Fruit fly (Drosophila melanogaster) whole organism, wandering third instar larva: Measurements from ENCODE around the gene wtrw.
A peak's percentile ranks its signal among the peaks of the same experiment; 100 is the strongest.

Source experiments
- Abd-B ChIP-seq: fragments of >200 bp; optimal IDR thresholded peaks from 2 replicates; lab custom pipeline; 2017; ENCODE audit warnings: missing biosample characterization, missing genetic modification characterization
- CG32264 ChIP-seq: fragments of 200-800 bp; sonication (Bioruptor generic); optimal IDR thresholded peaks from 2 replicates; lab custom pipeline; 2016; ENCODE audit warnings: missing biosample characterization, missing genetic modification characterization
- CG9705 ChIP-seq: fragments of 200-800 bp; sonication (Bioruptor generic); optimal IDR thresholded peaks from 2 replicates; lab custom pipeline; 2018; ENCODE audit warnings: missing biosample characterization, mild to moderate bottlenecking, missing genetic modification characterization
- CrebA ChIP-seq: fragments of 200-800 bp; sonication (Bioruptor generic); optimal IDR thresholded peaks from 2 replicates; lab custom pipeline; 2016; ENCODE audit warnings: missing biosample characterization, mild to moderate bottlenecking, missing genetic modification characterization, borderline replicate concordance
- Dfd ChIP-seq: fragments of >200 bp; optimal IDR thresholded peaks from 2 replicates; lab custom pipeline; 2017; ENCODE audit warnings: missing biosample characterization, missing genetic modification characterization
- Dif ChIP-seq: fragments of 200-275, 200-300 bp; sonication (Bioruptor generic); optimal IDR thresholded peaks from 2 replicates; lab custom pipeline; 2018; ENCODE audit warnings: missing biosample characterization, missing genetic modification characterization; ENCODE audit not compliant: partially characterized antibody
- GATAd ChIP-seq: sonication (Bioruptor generic); optimal IDR thresholded peaks from 2 replicates; lab custom pipeline; 2016; ENCODE audit warnings: missing biosample characterization, missing genetic modification characterization
- HLH106 ChIP-seq: fragments of 200-800 bp; optimal IDR thresholded peaks from 3 replicates; lab custom pipeline; 2019; ENCODE audit warnings: missing biosample characterization, mild to moderate bottlenecking, missing genetic modification characterization, moderate library complexity
- Hnf4 ChIP-seq: fragments of 200-800 bp; sonication (Bioruptor generic); optimal IDR thresholded peaks from 2 replicates; lab custom pipeline; 2016; ENCODE audit warnings: missing biosample characterization, mild to moderate bottlenecking, missing genetic modification characterization
- Hr78 ChIP-seq: fragments of >200 bp; optimal IDR thresholded peaks from 2 replicates; lab custom pipeline; 2017; ENCODE audit warnings: missing biosample characterization, missing genetic modification characterization
- Hr83 ChIP-seq: fragments of 200-300 bp; sonication (Bioruptor generic); optimal IDR thresholded peaks from 2 replicates; lab custom pipeline; 2016; ENCODE audit warnings: missing biosample characterization, mild to moderate bottlenecking, missing genetic modification characterization, moderate library complexity; ENCODE audit not compliant: poor library complexity, severe bottlenecking
- Jra ChIP-seq: sonication (Bioruptor generic); optimal IDR thresholded peaks from 2 replicates; lab custom pipeline; 2016; ENCODE audit warnings: missing biosample characterization, missing genetic modification characterization
- Mio ChIP-seq: sonication (Bioruptor generic); optimal IDR thresholded peaks from 2 replicates; lab custom pipeline; 2016; ENCODE audit warnings: missing biosample characterization, missing genetic modification characterization
- Myc ChIP-seq: fragments of >200 bp; optimal IDR thresholded peaks from 2 replicates; lab custom pipeline; 2017
- N ChIP-seq: fragments of >200 bp; optimal IDR thresholded peaks from 2 replicates; lab custom pipeline; 2018; ENCODE audit warnings: missing biosample characterization, missing external identifiers, missing genetic modification characterization
- OdsH ChIP-seq: fragments of 200-800 bp; sonication (Bioruptor generic); optimal IDR thresholded peaks from 2 replicates; lab custom pipeline; 2016; ENCODE audit warnings: missing biosample characterization, mild to moderate bottlenecking, missing genetic modification characterization
- Rel ChIP-seq, 2 experiments: fragments of 200-800 bp; sonication (Bioruptor generic) in 1 of 2; optimal IDR thresholded peaks; 2 replicates in 1 of 2; 3 replicates in 1 of 2; lab custom pipeline; 2016 to 2019; ENCODE audit warnings: mild to moderate bottlenecking in 2 of 2, missing biosample characterization in 2 of 2, missing genetic modification characterization in 2 of 2, moderate library complexity in 1 of 2
- Sp1 ChIP-seq: fragments of 200-800 bp; sonication (Bioruptor generic); optimal IDR thresholded peaks from 3 replicates; lab custom pipeline; 2019; ENCODE audit warnings: missing biosample characterization, mild to moderate bottlenecking, missing genetic modification characterization, moderate library complexity
- Vsx2 ChIP-seq: fragments of 200-300, 225-300 bp; sonication (Bioruptor generic); optimal IDR thresholded peaks from 2 replicates; lab custom pipeline; 2018; ENCODE audit warnings: missing biosample characterization, missing genetic modification characterization; ENCODE audit not compliant: partially characterized antibody
- br ChIP-seq: fragments of 200-800 bp; sonication (Bioruptor generic); optimal IDR thresholded peaks from 2 replicates; lab custom pipeline; 2016; ENCODE audit warnings: missing biosample characterization, missing genetic modification characterization
- brk ChIP-seq: fragments of 200-800 bp; sonication (Bioruptor generic); optimal IDR thresholded peaks from 2 replicates; lab custom pipeline; 2016; ENCODE audit warnings: missing biosample characterization, mild to moderate bottlenecking, missing genetic modification characterization
- dl ChIP-seq, 2 experiments: fragments of 175-275, 200-275 bp in 1 of 2; fragments of 200-275 bp in 1 of 2; sonication (Bioruptor generic); optimal IDR thresholded peaks; lab custom pipeline; 2018; ENCODE audit warnings: mild to moderate bottlenecking in 2 of 2, missing biosample characterization in 2 of 2, missing genetic modification characterization in 2 of 2, moderate library complexity in 2 of 2; ENCODE audit not compliant: partially characterized antibody in 2 of 2, insufficient read depth in 1 of 2
- dmrt93B ChIP-seq: fragments of 200-800 bp; sonication (Bioruptor generic); optimal IDR thresholded peaks from 2 replicates; lab custom pipeline; 2018; ENCODE audit warnings: missing biosample characterization, mild to moderate bottlenecking, missing genetic modification characterization
- dsf ChIP-seq: sonication (Bioruptor generic); optimal IDR thresholded peaks from 2 replicates; lab custom pipeline; 2016; ENCODE audit warnings: missing biosample characterization, missing genetic modification characterization, borderline replicate concordance
- ey ChIP-seq: fragments of 200-800 bp; sonication (Bioruptor generic); optimal IDR thresholded peaks from 2 replicates; lab custom pipeline; 2016; ENCODE audit warnings: missing biosample characterization, missing genetic modification characterization
- foxo ChIP-seq, 2 experiments: fragments of 200-800 bp; sonication (Bioruptor generic); optimal IDR thresholded peaks; 2 replicates in 1 of 2; 3 replicates in 1 of 2; lab custom pipeline; 2016 to 2017; ENCODE audit warnings: missing biosample characterization in 2 of 2, missing genetic modification characterization in 2 of 2
- fru ChIP-seq: fragments of 200-800 bp; sonication (Bioruptor generic); optimal IDR thresholded peaks from 3 replicates; lab custom pipeline; 2016; ENCODE audit warnings: missing biosample characterization, mild to moderate bottlenecking, missing genetic modification characterization
- h ChIP-seq: fragments of 200-800 bp; sonication (Bioruptor generic); optimal IDR thresholded peaks from 3 replicates; lab custom pipeline; 2016; ENCODE audit warnings: missing biosample characterization, mild to moderate bottlenecking, missing genetic modification characterization
- jim ChIP-seq: fragments of 175-275, 200-325 bp; sonication (Bioruptor generic); optimal IDR thresholded peaks from 2 replicates; lab custom pipeline; 2016; ENCODE audit warnings: missing biosample characterization, mild to moderate bottlenecking, missing genetic modification characterization
- lola ChIP-seq: fragments of >200 bp; optimal IDR thresholded peaks from 2 replicates; lab custom pipeline; 2017; ENCODE audit warnings: missing biosample characterization, missing genetic modification characterization
- pan ChIP-seq: fragments of >200 bp; optimal IDR thresholded peaks from 2 replicates; lab custom pipeline; 2017
- psq ChIP-seq: fragments of 200-800 bp; sonication (Bioruptor generic); optimal IDR thresholded peaks from 3 replicates; lab custom pipeline; 2017; ENCODE audit warnings: missing biosample characterization, mild to moderate bottlenecking, missing genetic modification characterization, moderate library complexity
- rgr ChIP-seq: fragments of 200-800 bp; sonication (Bioruptor generic); optimal IDR thresholded peaks from 3 replicates; lab custom pipeline; 2016; ENCODE audit warnings: missing biosample characterization, mild to moderate bottlenecking, missing genetic modification characterization
- sage ChIP-seq: fragments of 200-800 bp; sonication (Bioruptor generic); optimal IDR thresholded peaks from 2 replicates; lab custom pipeline; 2016; ENCODE audit warnings: missing biosample characterization, mild to moderate bottlenecking, missing genetic modification characterization
- sv ChIP-seq: fragments of 200-800 bp; sonication (Bioruptor generic); optimal IDR thresholded peaks from 3 replicates; lab custom pipeline; 2016; ENCODE audit warnings: missing biosample characterization, missing genetic modification characterization
- tai ChIP-seq: sonication (Bioruptor generic); optimal IDR thresholded peaks from 2 replicates; lab custom pipeline; 2016; ENCODE audit warnings: missing biosample characterization, missing genetic modification characterization
- usp ChIP-seq: fragments of >200 bp; optimal IDR thresholded peaks from 2 replicates; lab custom pipeline; 2017; ENCODE audit warnings: missing biosample characterization, missing genetic modification characterization
- woc ChIP-seq: sonication (Bioruptor generic); optimal IDR thresholded peaks from 2 replicates; lab custom pipeline; 2016; ENCODE audit warnings: missing biosample characterization, mild to moderate bottlenecking, missing genetic modification characterization

Gene wtrw

DNA sequence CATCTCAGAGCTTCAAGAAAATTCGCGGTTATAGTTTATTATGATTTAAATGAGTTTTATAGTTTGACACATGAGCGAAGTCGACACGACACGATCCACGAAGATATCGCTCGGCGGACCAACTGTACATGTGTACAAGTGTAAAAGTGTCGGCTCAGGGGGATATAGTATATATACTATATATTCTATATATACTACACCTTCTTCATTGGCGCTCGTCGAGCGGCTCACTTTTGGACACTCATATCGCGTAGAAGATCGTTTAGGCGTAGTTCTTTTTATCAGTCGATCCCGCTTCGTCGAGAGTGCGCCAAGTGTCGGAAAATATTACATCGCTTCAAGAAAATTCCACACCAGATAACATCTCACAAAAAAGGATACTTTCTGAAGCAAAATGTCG lies at the start of gene wtrw:
wtrw (plus strand) TSS at position 301 of the 400 bp plus-strand sequence.
- TF ChIP-seq lola (GFP tag; lab: Kevin White, UChicago) (no peak), Sp1 (no peak), CG32264 (GFP tag; lab: Kevin White, UChicago) (no peak), Dif (no peak), psq (GFP tag; lab: Kevin White, UChicago) (no peak)

DNA sequence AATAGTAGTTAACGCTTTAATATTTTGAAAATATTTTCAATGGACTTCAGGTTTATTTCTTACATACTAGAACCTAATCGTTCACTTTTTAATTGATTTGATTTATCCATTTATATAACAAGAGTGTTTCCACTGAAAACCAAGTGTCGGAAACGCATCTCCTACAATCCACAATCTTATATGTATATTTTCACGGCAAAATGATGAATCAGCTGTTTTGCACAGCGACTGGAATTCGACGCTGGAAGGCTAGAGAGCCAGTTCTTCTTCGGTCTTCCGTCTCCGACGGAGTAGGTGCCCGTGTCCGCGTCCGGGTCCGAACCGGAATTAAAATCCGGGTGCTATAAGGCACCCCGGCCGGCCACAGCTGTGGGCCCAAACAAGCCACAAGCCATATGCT lies 6.7 kb upstream of the wtrw start:
- no peak for TF ChIP-seq GATAd (GFP tag; lab: Kevin White, UChicago)
- no peak for TF ChIP-seq OdsH (GFP tag; lab: Kevin White, UChicago)
- TF ChIP-seq, all 38 proteins: peak for 0

DNA sequence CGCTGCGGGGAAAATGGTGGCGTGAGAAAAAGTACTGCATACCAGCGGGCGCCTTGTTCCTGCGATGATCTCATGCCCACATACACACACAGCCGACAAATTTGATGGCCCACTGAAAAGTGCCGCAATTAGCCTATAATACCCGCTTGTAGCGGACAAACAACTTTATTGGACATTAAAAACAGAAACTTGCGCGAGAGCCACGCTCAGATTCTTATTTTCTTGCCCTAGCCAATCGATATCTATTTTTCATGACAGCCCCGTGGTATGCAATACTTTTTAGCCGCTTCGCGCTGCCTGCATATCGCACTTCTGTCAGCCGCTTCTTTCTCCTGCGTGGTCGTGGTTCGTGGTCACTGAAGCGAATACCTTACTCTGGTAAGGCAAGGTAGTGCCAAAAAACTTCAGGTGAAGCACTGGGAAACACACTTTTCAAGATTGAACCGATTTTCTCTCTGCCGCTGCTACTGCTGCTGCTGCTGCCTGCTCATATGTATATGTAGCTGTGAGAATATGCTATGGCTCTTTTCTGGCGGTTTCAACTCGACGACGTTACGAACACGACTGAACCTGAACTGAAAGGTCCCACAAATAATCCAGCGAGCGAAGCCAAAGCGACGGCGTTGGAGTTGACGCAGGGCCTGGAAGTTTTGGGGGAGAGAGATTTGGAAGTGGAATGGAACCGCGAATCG lies 4.8 kb upstream of the wtrw start, which contains the start of gene CG17816:
CG17816 (minus strand) TSS at position 567 of the 692 bp plus-strand sequence.
- no peak for TF ChIP-seq HLH106 (tag; lab: Kevin White, UChicago)
- no peak for TF ChIP-seq dsf (GFP tag; lab: Kevin White, UChicago)
- peak; percentile 78 for TF ChIP-seq Myc (lab: Kevin White, UChicago)
- peak in 1 of 2 experiments; percentile 15 for TF ChIP-seq dl (GFP tag; optimal IDR thresholded peaks at IDR 0.05; lab: Kevin White, UChicago; ENCODE audit: insufficient read depth in 1 of 2, partially characterized antibody in 2 of 2)
- TF ChIP-seq Abd-B (GFP tag; lab: Kevin White, UChicago), result peak; percentile 66
- peak; percentile 29 for TF ChIP-seq Dfd (GFP tag; lab: Kevin White, UChicago)
- no peak for TF ChIP-seq fru
- no peak for TF ChIP-seq Rel (GFP tag; optimal IDR thresholded peaks at IDR 0.05; lab: Kevin White, UChicago)
- TF ChIP-seq Rel (tag; optimal IDR thresholded peaks at IDR 0.05; lab: Kevin White, UChicago), result peak; percentile 45
- TF ChIP-seq Dif, result peak; percentile 73
- no peak for TF ChIP-seq Jra

DNA sequence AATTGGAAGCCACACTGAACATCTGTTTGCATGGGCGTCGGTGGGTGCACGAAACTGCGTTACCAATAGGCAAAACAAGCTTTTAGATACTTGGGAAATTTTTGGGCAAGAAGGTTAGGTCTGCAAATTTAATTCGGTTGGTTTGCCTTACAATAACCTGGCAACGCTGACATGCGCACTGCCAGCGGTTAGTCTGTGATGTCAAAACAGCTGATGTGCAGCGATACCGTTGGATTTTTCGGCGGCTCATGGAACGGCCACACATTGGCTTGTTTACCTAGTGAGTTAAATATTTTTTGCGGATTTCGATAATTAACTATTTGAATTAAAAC lies 4.3 kb upstream of the wtrw start, which contains the start of gene ArgRS-m:
ArgRS-m (plus strand) TSS at position 187 of the 332 bp plus-strand sequence.
- TF ChIP-seq lola (GFP tag; lab: Kevin White, UChicago) (no peak), sage (GFP tag; lab: Kevin White, UChicago) (no peak), Jra (peak; percentile 76), woc (GFP tag; lab: Kevin White, UChicago) (peak; percentile 14), foxo (GFP tag; optimal IDR thresholded peaks at IDR 0.05; lab: Kevin White, UChicago) (peak in 1 of 2 experiments; percentile 75), pan (lab: Kevin White, UChicago) (no peak), Dif (no peak), CrebA (GFP tag; lab: Kevin White, UChicago) (no peak), br (GFP tag; lab: Kevin White, UChicago) (peak; percentile 54), Hr78 (GFP tag; lab: Kevin White, UChicago) (no peak), jim (no peak), dmrt93B (GFP tag; lab: Kevin White, UChicago) (no peak), Dfd (GFP tag; lab: Kevin White, UChicago) (no peak), sv (GFP tag; lab: Kevin White, UChicago) (peak; percentile 24), h (GFP tag; lab: Kevin White, UChicago) (peak; percentile 61), brk (GFP tag; lab: Kevin White, UChicago) (peak; percentile 54), Rel (GFP tag; optimal IDR thresholded peaks at IDR 0.05; lab: Kevin White, UChicago) (no peak), Rel (tag; optimal IDR thresholded peaks at IDR 0.05; lab: Kevin White, UChicago) (no peak), Sp1 (peak; percentile 49), N (GFP tag; lab: Kevin White, UChicago) (no peak), Vsx2 (GFP tag; lab: Kevin White, UChicago) (no peak), Hnf4 (GFP tag; lab: Kevin White, UChicago) (peak; percentile 52), CG9705 (GFP tag; lab: Kevin White, UChicago) (peak; percentile 13), Abd-B (GFP tag; lab: Kevin White, UChicago) (no peak), rgr (GFP tag; lab: Kevin White, UChicago) (peak; percentile 78), CG32264 (GFP tag; lab: Kevin White, UChicago) (peak; percentile 31), Hr83 (peak; percentile 49), fru (peak; percentile 66), HLH106 (tag; lab: Kevin White, UChicago) (peak; percentile 55), OdsH (GFP tag; lab: Kevin White, UChicago) (peak; percentile 70), dl (GFP tag; optimal IDR thresholded peaks at IDR 0.05; lab: Kevin White, UChicago; ENCODE audit: insufficient read depth in 1 of 2, partially characterized antibody in 2 of 2) (no peak), psq (GFP tag; lab: Kevin White, UChicago) (peak; percentile 70), Myc (lab: Kevin White, UChicago) (no peak), Mio (GFP tag; lab: Kevin White, UChicago) (peak; percentile 12), dsf (GFP tag; lab: Kevin White, UChicago) (peak; percentile 0), tai (peak; percentile 90), usp (GFP tag; lab: Kevin White, UChicago) (no peak), GATAd (GFP tag; lab: Kevin White, UChicago) (peak; percentile 34), ey (GFP tag; lab: Kevin White, UChicago) (peak; percentile 79)
